Worm (Caenorhabditis elegans) whole organism, L1 larva: ENCODE data around the gene F42H10.3.
A peak's percentile ranks its signal among the peaks of the same experiment; 100 is the strongest.

Experiments
- C04F5.9 ChIP-seq: sonication (generic microtip); optimal IDR thresholded peaks from 2 replicates; lab custom pipeline; 2016; ENCODE audit warnings: missing genetic modification characterization, missing compliant biosample characterization
- C16A3.4 ChIP-seq: fragments of 150-350 bp; optimal IDR thresholded peaks from 2 replicates; lab custom pipeline; 2014; ENCODE audit warnings: missing biosample characterization, missing genetic modification characterization
- alr-1 ChIP-seq: fragments of 200-800 bp; sonication (Bioruptor generic); optimal IDR thresholded peaks from 2 replicates; lab custom pipeline; 2018; ENCODE audit warnings: borderline replicate concordance, mild to moderate bottlenecking, missing genetic modification characterization, missing compliant biosample characterization
- aly-2 ChIP-seq: fragments of 150-350 bp; optimal IDR thresholded peaks from 2 replicates; lab custom pipeline; 2014; ENCODE audit warnings: missing biosample characterization, missing genetic modification characterization
- blmp-1 ChIP-seq: fragments of 150-350 bp; optimal IDR thresholded peaks from 2 replicates; lab custom pipeline; 2014; ENCODE audit warnings: missing biosample characterization, missing genetic modification characterization
- ceh-63 ChIP-seq: fragments of 200-800 bp; sonication (Bioruptor generic); optimal IDR thresholded peaks from 2 replicates; lab custom pipeline; 2018; ENCODE audit warnings: mild to moderate bottlenecking, missing genetic modification characterization, missing compliant biosample characterization
- ceh-82 ChIP-seq, 3 experiments: fragments of 150-350 bp in 1 of 3; sonication (generic microtip) in 2 of 3; optimal IDR thresholded peaks; 2 replicates each; lab custom pipeline; 2014 to 2017; ENCODE audit warnings: missing biosample characterization in 3 of 3, missing genetic modification characterization in 3 of 3
- dpl-1 ChIP-seq, 3 experiments: fragments of 150-350 bp in 2 of 3; sonication (generic microtip) in 1 of 3; optimal IDR thresholded peaks; 2 replicates each; lab custom pipeline; 2014 to 2017; ENCODE audit warnings: missing biosample characterization in 3 of 3, missing genetic modification characterization in 3 of 3, missing genetic modification reagents in 3 of 3
- dsc-1 ChIP-seq: sonication (generic microtip); optimal IDR thresholded peaks from 2 replicates; lab custom pipeline; 2016; ENCODE audit warnings: mild to moderate bottlenecking, missing genetic modification characterization, missing compliant biosample characterization
- efl-1 ChIP-seq, 4 experiments: fragments of 150-350 bp; optimal IDR thresholded peaks in 3 of 4; peaks in 1 of 4; 1 replicate in 1 of 4; 2 replicates in 3 of 4; lab custom pipeline; 2014; ENCODE audit warnings: missing biosample characterization in 2 of 4, missing genetic modification characterization in 2 of 4, missing genetic modification reagents in 2 of 4
- efl-3 ChIP-seq: fragments of 200-800 bp; sonication (Bioruptor generic); optimal IDR thresholded peaks from 2 replicates; lab custom pipeline; 2018; ENCODE audit warnings: mild to moderate bottlenecking, missing genetic modification characterization, missing compliant biosample characterization
- egl-13 ChIP-seq: sonication (generic microtip); optimal IDR thresholded peaks from 2 replicates; lab custom pipeline; 2016; ENCODE audit warnings: missing genotype, missing genetic modification reagents, missing genetic modification characterization, missing compliant biosample characterization
- elt-2 ChIP-seq: sonication (generic microtip); optimal IDR thresholded peaks from 2 replicates; lab custom pipeline; 2016; ENCODE audit warnings: missing genetic modification characterization, mild to moderate bottlenecking, inconsistent platforms, missing compliant biosample characterization, missing genetic modification reagents
- ets-5 ChIP-seq: fragments of 200-800 bp; sonication (Bioruptor generic); IDR thresholded peaks from 2 replicates; pipeline ENCODE4 v1.3.6; 2022; ENCODE audit warnings: missing genetic modification characterization, missing compliant biosample characterization
- fkh-10 ChIP-seq: sonication (generic microtip); optimal IDR thresholded peaks from 2 replicates; lab custom pipeline; 2017; ENCODE audit warnings: missing biosample characterization, missing genetic modification reagents, missing genetic modification characterization
- fkh-8 ChIP-seq: sonication (generic microtip); optimal IDR thresholded peaks from 2 replicates; lab custom pipeline; 2016; ENCODE audit warnings: mild to moderate bottlenecking, missing genetic modification characterization, missing compliant biosample characterization
- grh-1 ChIP-seq: fragments of 200-800 bp; sonication (Bioruptor generic); IDR thresholded peaks from 2 replicates; pipeline ENCODE4 v1.3.6; 2022; ENCODE audit warnings: missing genetic modification reagents, missing genetic modification characterization, missing compliant biosample characterization
- hlh-17 ChIP-seq: fragments of 200-800 bp; sonication (Bioruptor generic); optimal IDR thresholded peaks from 2 replicates; lab custom pipeline; 2018; ENCODE audit warnings: missing genetic modification characterization, mild to moderate bottlenecking, missing compliant biosample characterization, moderate library complexity, borderline replicate concordance
- hlh-4 ChIP-seq: sonication (generic microtip); optimal IDR thresholded peaks from 2 replicates; lab custom pipeline; 2016; ENCODE audit warnings: mild to moderate bottlenecking, missing genetic modification characterization, missing compliant biosample characterization
- irx-1 ChIP-seq: sonication (generic microtip); optimal IDR thresholded peaks from 2 replicates; lab custom pipeline; 2016; ENCODE audit warnings: missing genetic modification characterization, missing compliant biosample characterization
- lin-14 ChIP-seq: fragments of 200-800 bp; sonication (Bioruptor generic); optimal IDR thresholded peaks from 2 replicates; lab custom pipeline; 2018; ENCODE audit warnings: mild to moderate bottlenecking, missing genetic modification characterization, moderate library complexity, missing compliant biosample characterization
- lsy-2 ChIP-seq, 2 experiments: fragments of 150-350 bp; optimal IDR thresholded peaks; 2 replicates each; lab custom pipeline; 2014; ENCODE audit warnings: missing biosample characterization in 2 of 2, missing genetic modification characterization in 2 of 2
- mep-1 ChIP-seq: fragments of 150-350 bp; optimal IDR thresholded peaks from 2 replicates; lab custom pipeline; 2014; ENCODE audit warnings: missing biosample characterization, missing genetic modification characterization
- nhr-12 ChIP-seq: sonication (generic microtip); optimal IDR thresholded peaks from 2 replicates; lab custom pipeline; 2017; ENCODE audit warnings: missing biosample characterization, missing genetic modification characterization
- nhr-237 ChIP-seq: fragments of 150-350 bp; optimal IDR thresholded peaks from 2 replicates; lab custom pipeline; 2014; ENCODE audit warnings: missing biosample characterization, missing genetic modification characterization
- nhr-28 ChIP-seq: fragments of 150-350 bp; optimal IDR thresholded peaks from 2 replicates; lab custom pipeline; 2014; ENCODE audit warnings: missing biosample characterization, missing genetic modification characterization
- nhr-47 ChIP-seq: sonication (generic microtip); optimal IDR thresholded peaks from 2 replicates; lab custom pipeline; 2016; ENCODE audit warnings: mild to moderate bottlenecking, missing genetic modification characterization, moderate library complexity, missing compliant biosample characterization
- nhr-71 ChIP-seq: sonication (generic microtip); optimal IDR thresholded peaks from 2 replicates; lab custom pipeline; 2016; ENCODE audit warnings: mild to moderate bottlenecking, missing genetic modification characterization, moderate library complexity, missing compliant biosample characterization
- nhr-77 ChIP-seq: fragments of 150-350 bp; optimal IDR thresholded peaks from 2 replicates; lab custom pipeline; 2014; ENCODE audit warnings: missing biosample characterization, missing genetic modification characterization
- nhr-85 ChIP-seq: sonication (generic microtip); peaks from one replicate; lab custom pipeline; 2016; ENCODE audit warnings: missing genetic modification characterization, inconsistent platforms, missing compliant biosample characterization
- nhr-90 ChIP-seq: sonication (generic microtip); optimal IDR thresholded peaks from 2 replicates; lab custom pipeline; 2016; ENCODE audit warnings: mild to moderate bottlenecking, missing genetic modification characterization, missing compliant biosample characterization; ENCODE audit not compliant: poor library complexity
- pqm-1 ChIP-seq: sonication (generic microtip); optimal IDR thresholded peaks from 3 replicates; lab custom pipeline; 2017; ENCODE audit warnings: missing biosample characterization, missing genetic modification characterization
- snpc-4 ChIP-seq: fragments of 150-350 bp; optimal IDR thresholded peaks from 2 replicates; lab custom pipeline; 2014; ENCODE audit warnings: missing biosample characterization, missing genetic modification characterization
- snu-23 ChIP-seq: sonication (generic microtip); optimal IDR thresholded peaks from 2 replicates; lab custom pipeline; 2016; ENCODE audit warnings: missing genetic modification characterization, missing compliant biosample characterization
- sox-4 ChIP-seq: sonication (generic microtip); optimal IDR thresholded peaks from 2 replicates; lab custom pipeline; 2016; ENCODE audit warnings: missing genetic modification characterization, missing compliant biosample characterization
- swsn-7 ChIP-seq: sonication (generic microtip); optimal IDR thresholded peaks from 2 replicates; lab custom pipeline; 2016; ENCODE audit warnings: missing genetic modification characterization, missing compliant biosample characterization
- unc-30 ChIP-seq: sonication (generic microtip); optimal IDR thresholded peaks from 2 replicates; lab custom pipeline; 2017; ENCODE audit warnings: missing biosample characterization, missing genetic modification characterization
- unc-98 ChIP-seq: fragments of 200-800 bp; sonication (Bioruptor generic); IDR thresholded peaks from 2 replicates; pipeline ENCODE4 v1.3.6; 2022; ENCODE audit warnings: missing genetic modification characterization, missing compliant biosample characterization
- zag-1 ChIP-seq: fragments of 150-350 bp; optimal IDR thresholded peaks from 2 replicates; lab custom pipeline; 2014; ENCODE audit warnings: missing biosample characterization, missing genetic modification characterization
- ztf-11 ChIP-seq, 2 experiments: sonication (generic microtip); optimal IDR thresholded peaks; 2 replicates each; lab custom pipeline; 2016 to 2017; ENCODE audit warnings: missing genetic modification characterization in 2 of 2, missing biosample characterization in 1 of 2, missing compliant biosample characterization in 1 of 2
- ztf-4 ChIP-seq: fragments of 150-350 bp; optimal IDR thresholded peaks from 2 replicates; lab custom pipeline; 2014; ENCODE audit warnings: missing biosample characterization, missing genetic modification characterization

F42H10.3 gene

ce11 chrIII:8511711-8512110 lies 27.8 kb downstream of the F42H10.3 start:
- TF ChIP-seq nhr-12, result no peak
- TF ChIP-seq hlh-4 (tag; lab: Kevin White, UChicago), result no peak
- no peak for TF ChIP-seq ztf-11 (tag; optimal IDR thresholded peaks at IDR 0.05; lab: Kevin White, UChicago)
- TF ChIP-seq unc-98 (GFP tag; lab: Robert Waterston, UW), result no peak
- no peak for TF ChIP-seq grh-1 (GFP tag; lab: Robert Waterston, UW)
- no peak for TF ChIP-seq ceh-63 (GFP tag; lab: Kevin White, UChicago)
- TF ChIP-seq lin-14, result peak; percentile 63
- TF ChIP-seq nhr-77 (tag; lab: Kevin White, UChicago), result no peak
- peak; percentile 87 for TF ChIP-seq fkh-10 (GFP tag; lab: Kevin White, UChicago)
- TF ChIP-seq efl-3 (GFP tag; lab: Kevin White, UChicago), result no peak
- TF ChIP-seq blmp-1 (tag; lab: Kevin White, UChicago), result peak; percentile 40
- TF ChIP-seq pqm-1, result no peak
- TF ChIP-seq mep-1 (tag; lab: Kevin White, UChicago), result no peak
- TF ChIP-seq nhr-85, result no peak
- TF ChIP-seq sox-4, result no peak
- no peak for TF ChIP-seq nhr-90 (tag; lab: Kevin White, UChicago)
- no peak for TF ChIP-seq C04F5.9 (tag; lab: Kevin White, UChicago)
- TF ChIP-seq dpl-1 (GFP tag; optimal IDR thresholded peaks at IDR 0.05; lab: Kevin White, UChicago), result no peak
- no peak for TF ChIP-seq snpc-4
- peak in 1 of 3 experiments; percentile 18 for TF ChIP-seq ceh-82 (tag; optimal IDR thresholded peaks at IDR 0.05; lab: Kevin White, UChicago)
- TF ChIP-seq ets-5, result no peak
- no peak for TF ChIP-seq unc-30 (tag; lab: Kevin White, UChicago)
- TF ChIP-seq egl-13 (tag; lab: Kevin White, UChicago), result peak; percentile 34
- TF ChIP-seq swsn-7 (tag; lab: Kevin White, UChicago), result peak; percentile 6
- TF ChIP-seq alr-1 (tag; lab: Kevin White, UChicago), result no peak
- TF ChIP-seq nhr-71 (tag; lab: Kevin White, UChicago), result peak; percentile 41
- no peak for TF ChIP-seq irx-1
- no peak for TF ChIP-seq C16A3.4 (tag; lab: Kevin White, UChicago)
- TF ChIP-seq lsy-2 (tag; optimal IDR thresholded peaks at IDR 0.05; lab: Kevin White, UChicago), result no peak
- no peak for TF ChIP-seq zag-1 (tag; lab: Kevin White, UChicago)
- TF ChIP-seq hlh-17, result no peak
- no peak for TF ChIP-seq aly-2 (tag; lab: Kevin White, UChicago)
- TF ChIP-seq nhr-237 (tag; lab: Kevin White, UChicago), result no peak
- no peak for TF ChIP-seq ztf-4 (tag; lab: Kevin White, UChicago)

- TF ChIP-seq nhr-47 (tag; lab: Kevin White, UChicago) (no peak), elt-2 (no peak), fkh-8 (tag; lab: Kevin White, UChicago) (peak; percentile 60), nhr-28 (tag; lab: Kevin White, UChicago) (no peak), dsc-1 (tag; lab: Kevin White, UChicago) (peak; percentile 5), efl-1 (optimal IDR thresholded peaks at IDR 0.05; lab: Kevin White, UChicago) (no peak), efl-1 (GFP tag; optimal IDR thresholded peaks at IDR 0.05 in 1 of 2; lab: Kevin White, UChicago) (peak in 1 of 2 experiments; percentile 80), snu-23 (GFP tag; lab: Kevin White, UChicago) (no peak), nhr-85 (peak; percentile 72), grh-1 (GFP tag; lab: Robert Waterston, UW) (no peak), ceh-63 (GFP tag; lab: Kevin White, UChicago) (no peak)
- TF ChIP-seq, all 84 proteins: peak for 4
These were observed 28.5 kb downstream of the F42H10.3 start for ce11 chrIII:8512279-8512942.
